Worm (Caenorhabditis elegans): ENCODE measurements around the gene T08A9.13.

- no peak for TF ChIP-seq snpc-4 (tag; optimal IDR thresholded peaks at IDR 0.05)
- TF ChIP-seq nhr-28 (tag; optimal IDR thresholded peaks at IDR 0.05): no peak
- no peak for TF ChIP-seq nhr-42 (GFP tag; IDR thresholded peaks at IDR 0.05)
- TF ChIP-seq dmd-9 (GFP tag; IDR thresholded peaks at IDR 0.05): no peak
- no peak for TF ChIP-seq ctbp-1 (GFP tag; IDR thresholded peaks at IDR 0.05)
- no peak for TF ChIP-seq nhr-25 (tag; optimal IDR thresholded peaks at IDR 0.05; ENCODE audit: borderline replicate concordance, insufficient read depth)
- TF ChIP-seq fkh-10 (GFP tag; optimal IDR thresholded peaks at IDR 0.05): no peak
- TF ChIP-seq vab-7 (GFP tag; IDR thresholded peaks at IDR 0.05): no peak
- no peak for TF ChIP-seq duxl-1 (tag; optimal IDR thresholded peaks at IDR 0.05; ENCODE audit: poor library complexity)
- TF ChIP-seq aly-2 (tag; optimal IDR thresholded peaks at IDR 0.05): no peak
These were observed 19.1 kb downstream of the T08A9.13 start for ce11 chrX:7303115-7303514.
